Worm (Caenorhabditis elegans) whole organism, L4 larva: ENCODE data around the gene zip-10.

Experiments used
- F10B5.3 ChIP-seq: sonication (generic microtip); optimal IDR thresholded peaks from 2 replicates; lab custom pipeline; 2016; ENCODE audit warnings: mild to moderate bottlenecking, missing genetic modification characterization, missing compliant biosample characterization
- F49E8.2 ChIP-seq: sonication (generic microtip); optimal IDR thresholded peaks from 2 replicates; lab custom pipeline; 2016; ENCODE audit warnings: missing compliant biosample characterization, mild to moderate bottlenecking, missing genetic modification characterization, borderline replicate concordance
- ZK337.2 ChIP-seq: fragments of 200-800 bp; sonication (Bioruptor generic); IDR thresholded peaks from 2 replicates; pipeline ENCODE4 v1.3.6; 2022; ENCODE audit warnings: missing genetic modification reagents, missing genetic modification characterization, missing compliant biosample characterization
- aly-2 ChIP-seq: sonication (generic microtip); optimal IDR thresholded peaks from 2 replicates; lab custom pipeline; 2018; ENCODE audit warnings: missing biosample characterization, missing genetic modification characterization
- ceh-62 ChIP-seq: sonication (generic microtip); optimal IDR thresholded peaks from 2 replicates; lab custom pipeline; 2017; ENCODE audit warnings: missing biosample characterization, missing genetic modification characterization
- fos-1 ChIP-seq: fragments of 150-350 bp; optimal IDR thresholded peaks from 2 replicates; lab custom pipeline; 2014; ENCODE audit warnings: missing biosample characterization, missing genetic modification characterization
- gei-8 ChIP-seq: fragments of 200-800 bp; sonication (Bioruptor generic); optimal IDR thresholded peaks from 2 replicates; lab custom pipeline; 2018; ENCODE audit warnings: mild to moderate bottlenecking, missing genetic modification characterization, missing compliant biosample characterization
- nhr-10 ChIP-seq: fragments of 150-350 bp; optimal IDR thresholded peaks from 2 replicates; lab custom pipeline; 2014; ENCODE audit warnings: missing biosample characterization, missing genetic modification characterization

DNA sequence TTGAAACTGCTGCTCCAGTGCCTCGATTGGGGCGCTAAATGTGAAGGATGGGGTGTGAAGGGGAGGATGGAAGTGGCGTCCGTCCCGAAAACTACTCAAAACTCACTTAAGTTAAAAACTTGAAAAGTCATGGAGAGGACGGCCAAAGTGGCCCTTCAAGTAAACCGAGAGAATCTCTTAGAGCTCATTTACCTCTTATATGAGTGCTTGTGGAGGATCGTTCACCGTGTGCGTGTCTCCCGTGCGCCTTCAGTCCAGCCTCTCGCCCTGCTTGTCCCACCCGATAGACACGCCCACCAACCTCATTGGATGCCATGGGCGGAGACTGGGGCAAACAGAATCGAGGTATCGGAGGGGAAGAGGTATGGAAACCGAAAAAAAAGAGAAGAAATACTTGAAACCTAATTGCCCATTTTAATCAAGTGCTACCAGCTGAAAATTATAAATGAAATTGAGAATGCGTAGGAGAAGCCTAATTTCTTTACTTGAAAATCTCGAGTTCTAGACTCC lies 14.4 kb upstream of the zip-10 start, which contains the start of gene ceh-27:
- TF ChIP-seq ZK337.2 (no peak), fos-1 (tag; lab: Kevin White, UChicago) (no peak), aly-2 (tag; lab: Kevin White, UChicago) (no peak), ceh-62 (no peak), gei-8 (no peak), F49E8.2 (tag; lab: Kevin White, UChicago) (no peak), nhr-10 (tag; lab: Kevin White, UChicago) (no peak), F10B5.3 (no peak)
